Fruit fly (Drosophila melanogaster): Measurements from ENCODE around the gene CG9961.
A peak's percentile ranks its signal among the peaks of the same experiment; 100 is the strongest.

CG9961 gene

DNA sequence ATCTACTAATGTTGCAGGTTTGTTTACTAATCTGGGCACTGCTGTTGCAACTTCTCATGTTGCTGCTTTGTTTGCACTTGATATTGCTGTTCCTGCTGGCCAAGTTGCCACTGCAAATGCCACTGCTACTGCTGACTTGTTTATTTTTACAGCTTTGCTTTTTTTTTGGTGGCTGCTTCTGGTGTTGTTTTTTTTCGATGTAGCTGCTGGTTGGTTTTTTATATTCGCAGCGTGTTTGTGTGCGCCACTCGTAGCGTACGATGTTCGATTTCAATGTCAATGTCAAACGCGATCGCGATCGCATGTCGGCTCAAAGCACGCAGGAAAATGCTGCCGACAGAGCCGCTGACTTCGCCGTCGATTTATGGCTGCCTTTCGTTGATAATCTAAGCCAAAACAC is 16.9 kb downstream of the CG9961 start:
- TF ChIP-seq Ets21C (GFP tag; optimal IDR thresholded peaks at IDR 0.05), result no peak
- TF ChIP-seq Met (GFP tag; optimal IDR thresholded peaks at IDR 0.05), result no peak
- TF ChIP-seq ss (GFP tag; optimal IDR thresholded peaks at IDR 0.05), result peak; percentile 46 to 71
- peak; percentile 64; the same call in 2 of the 3 replicates for TF ChIP-seq CG6163 (GFP tag; IDR thresholded peaks at IDR 0.05)
- TF ChIP-seq CG32006 (GFP tag; optimal IDR thresholded peaks at IDR 0.05), result no peak
- TF ChIP-seq acj6 (GFP tag; optimal IDR thresholded peaks at IDR 0.05), result no peak
- peak; percentile 21 for TF ChIP-seq Eip78C (GFP tag)
- TF ChIP-seq CG8119 (GFP tag; IDR thresholded peaks at IDR 0.05), result peak; percentile 39; the same call in 1 of the 3 replicates
- no peak for TF ChIP-seq CG3919 (GFP tag; optimal IDR thresholded peaks at IDR 0.05)
- TF ChIP-seq eg (GFP tag; IDR thresholded peaks at IDR 0.05), result peak; percentile 46; the same call in 1 of the 3 replicates
- peak; percentile 17 for TF ChIP-seq CG9139 (GFP tag; optimal IDR thresholded peaks at IDR 0.05)
- no peak for TF ChIP-seq CG6276 (GFP tag; optimal IDR thresholded peaks at IDR 0.05)
- TF ChIP-seq CG11294 (GFP tag; IDR thresholded peaks at IDR 0.05), result no peak

DNA sequence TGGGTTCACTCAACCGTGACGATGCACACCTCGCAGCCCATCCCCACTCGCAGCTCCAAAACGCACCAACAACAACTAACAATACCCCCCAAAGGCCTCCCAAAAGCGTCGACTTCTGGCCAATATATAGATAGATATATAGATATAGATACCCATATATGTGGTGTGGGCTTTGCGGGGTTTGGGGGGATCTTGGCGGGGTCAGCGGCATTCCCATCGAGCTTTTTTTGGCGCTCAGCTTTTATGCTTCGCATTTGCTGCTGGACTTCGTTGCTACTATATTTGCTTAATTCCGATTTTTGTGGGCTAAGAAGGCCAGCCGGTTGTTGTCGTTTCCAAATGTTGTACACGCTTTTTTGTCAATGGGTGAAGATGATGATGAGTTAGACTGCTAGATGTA is 17.4 kb downstream of the CG9961 start:
- TF ChIP-seq CG9139 (GFP tag; optimal IDR thresholded peaks at IDR 0.05) (no peak), Eip78C (GFP tag) (peak; percentile 14)

DNA sequence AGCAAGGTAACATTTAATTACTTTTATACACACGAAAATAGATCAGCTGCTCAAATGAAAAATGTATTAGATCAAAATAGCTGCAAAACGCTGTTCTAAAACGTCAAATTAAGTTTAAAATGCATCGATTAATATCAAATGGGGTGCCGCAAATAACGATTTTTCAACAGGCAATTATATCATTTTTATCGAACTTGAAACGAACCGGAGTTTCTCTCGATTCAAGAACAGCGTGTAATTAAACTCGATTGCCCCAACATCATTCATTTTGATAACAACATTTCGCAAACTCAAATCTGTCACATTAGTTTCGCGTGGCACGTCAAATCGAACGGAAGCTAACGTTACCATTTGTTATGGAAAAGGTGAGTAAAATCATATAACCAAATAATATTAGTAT is 19.4 kb downstream of the CG9961 start, which contains the start of gene CG31689:
Gene CG31689, plus strand, starts transcription at position 301 of the 400 bp plus-strand sequence.
- TF ChIP-seq Met (GFP tag; optimal IDR thresholded peaks at IDR 0.05) (no peak), CG31627 (GFP tag; optimal IDR thresholded peaks at IDR 0.05) (no peak), Sox102F (GFP tag; optimal IDR thresholded peaks at IDR 0.05) (no peak), CG6854 (GFP tag; optimal IDR thresholded peaks at IDR 0.05) (no peak), CG10631 (GFP tag; optimal IDR thresholded peaks at IDR 0.05) (no peak), CG4318 (GFP tag; optimal IDR thresholded peaks at IDR 0.05) (no peak), ss (GFP tag; optimal IDR thresholded peaks at IDR 0.05) (no peak), CG34406 (GFP tag; optimal IDR thresholded peaks at IDR 0.05) (no peak), eg (GFP tag; IDR thresholded peaks at IDR 0.05) (no peak), Sox15 (GFP tag; optimal IDR thresholded peaks at IDR 0.05) (no peak), Gug (GFP tag; IDR thresholded peaks at IDR 0.05) (no peak), CG11762 (GFP tag; optimal IDR thresholded peaks at IDR 0.05; ENCODE audit: insufficient read depth) (no peak), Eip75B (GFP tag; optimal IDR thresholded peaks at IDR 0.05) (no peak), CG9139 (GFP tag; optimal IDR thresholded peaks at IDR 0.05) (no peak), esn (GFP tag; optimal IDR thresholded peaks at IDR 0.05) (no peak), CG8319 (GFP tag; optimal IDR thresholded peaks at IDR 0.05) (no peak), svp (GFP tag) (no peak), CG8119 (GFP tag; IDR thresholded peaks at IDR 0.05) (no peak), pdm3 (GFP tag; optimal IDR thresholded peaks at IDR 0.05) (no peak)

DNA sequence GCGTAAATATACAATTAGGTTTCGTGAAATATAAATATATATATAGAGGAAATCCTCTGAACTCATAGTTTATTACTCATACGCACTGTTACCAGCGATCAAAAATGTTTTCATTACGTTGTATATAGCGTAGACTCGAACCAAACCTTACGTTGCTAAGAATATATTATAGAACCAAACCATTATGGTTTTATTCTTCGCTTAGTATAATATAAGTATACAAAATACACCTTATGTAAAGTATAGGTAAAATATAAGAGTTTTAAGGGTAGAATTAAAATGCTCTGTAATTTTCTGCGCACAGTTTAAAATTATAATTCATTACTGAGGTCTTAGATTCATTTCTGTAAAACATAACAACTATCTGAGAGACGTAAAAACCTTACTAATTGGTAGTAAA is 20.3 kb downstream of the CG9961 start:
- TF ChIP-seq CG32006 (GFP tag; optimal IDR thresholded peaks at IDR 0.05) (no peak), dsx (GFP tag; optimal IDR thresholded peaks at IDR 0.05; ENCODE audit: poor library complexity, severe bottlenecking) (peak; percentile 13), Hr38 (GFP tag; optimal IDR thresholded peaks at IDR 0.05) (no peak)

DNA sequence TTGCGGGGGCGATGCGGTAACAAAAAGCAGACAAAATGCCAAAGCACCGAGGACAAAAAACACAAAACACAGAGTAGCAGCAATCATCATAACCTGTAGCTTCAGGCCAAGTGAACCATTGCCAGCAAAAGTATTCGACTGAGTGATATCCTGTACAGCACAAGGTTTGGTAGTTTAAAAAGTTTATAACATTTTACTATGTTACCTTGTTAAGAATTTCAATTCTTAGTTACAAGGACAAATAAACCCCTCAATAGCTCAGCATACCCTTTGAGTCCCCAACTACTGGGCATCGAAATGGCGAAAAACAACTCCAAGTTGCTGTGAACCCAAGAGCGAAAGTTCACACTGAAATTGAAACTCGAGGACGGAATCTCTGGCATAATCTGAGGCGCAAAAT is 21.6 kb downstream of the CG9961 start:
- TF ChIP-seq CG32006 (GFP tag; optimal IDR thresholded peaks at IDR 0.05), result no peak
- TF ChIP-seq Hr4 (GFP tag; optimal IDR thresholded peaks at IDR 0.05), result no peak
- TF ChIP-seq net (GFP tag; optimal IDR thresholded peaks at IDR 0.05), result no peak
- no peak for TF ChIP-seq Lpt (GFP tag; optimal IDR thresholded peaks at IDR 0.05)
- no peak for TF ChIP-seq Met (GFP tag; optimal IDR thresholded peaks at IDR 0.05)

DNA sequence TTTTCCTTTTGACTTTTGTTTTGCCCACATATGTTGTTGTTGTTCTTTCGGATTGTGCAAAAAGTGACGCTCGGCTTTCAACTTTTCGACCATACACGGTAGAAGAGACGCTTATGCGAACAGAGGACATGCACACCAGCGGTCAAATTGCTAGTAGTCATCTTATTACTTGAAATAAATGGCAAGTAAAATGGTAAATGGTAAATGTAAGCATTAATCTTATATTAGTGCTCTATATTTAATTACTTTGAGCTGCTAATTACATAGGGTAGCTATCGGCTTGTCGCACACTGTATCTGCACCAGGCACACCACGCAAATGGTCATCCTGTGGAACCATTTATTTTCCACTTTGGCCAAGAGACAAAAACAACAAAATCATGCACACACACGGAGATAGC is 23.4 kb downstream of the CG9961 start:
- TF ChIP-seq CG11762 (GFP tag; optimal IDR thresholded peaks at IDR 0.05; ENCODE audit: insufficient read depth), result no peak
- TF ChIP-seq Eip78C (GFP tag), result peak; percentile 40
- TF ChIP-seq OdsH (GFP tag; optimal IDR thresholded peaks at IDR 0.05), result no peak
- no peak for TF ChIP-seq Sox14 (GFP tag; optimal IDR thresholded peaks at IDR 0.05)
- no peak for TF ChIP-seq Hr39 (GFP tag; optimal IDR thresholded peaks at IDR 0.05)
- TF ChIP-seq net (GFP tag; optimal IDR thresholded peaks at IDR 0.05), result no peak
- no peak for TF ChIP-seq CG10631 (GFP tag; optimal IDR thresholded peaks at IDR 0.05)
- TF ChIP-seq CG4318 (GFP tag; optimal IDR thresholded peaks at IDR 0.05), result no peak
- no peak for TF ChIP-seq Sox15 (GFP tag; optimal IDR thresholded peaks at IDR 0.05)
- 0 out of 3 replicates have a peak, but pooled peaks have one; percentile 22 for TF ChIP-seq CG6163 (GFP tag; IDR thresholded peaks at IDR 0.05)
- TF ChIP-seq Gug (GFP tag; IDR thresholded peaks at IDR 0.05), result no peak
- peak; percentile 3 for TF ChIP-seq Hr4 (GFP tag; optimal IDR thresholded peaks at IDR 0.05)
- TF ChIP-seq Ets21C (GFP tag; optimal IDR thresholded peaks at IDR 0.05), result no peak
- TF ChIP-seq dsx (GFP tag; optimal IDR thresholded peaks at IDR 0.05; ENCODE audit: poor library complexity, severe bottlenecking), result no peak
- no peak for TF ChIP-seq Ets96B (tag; optimal IDR thresholded peaks at IDR 0.05)
- no peak for TF ChIP-seq CG7368 (GFP tag; optimal IDR thresholded peaks at IDR 0.05)
- no peak for TF ChIP-seq Smox (GFP tag; optimal IDR thresholded peaks at IDR 0.05)
- TF ChIP-seq CG10669 (GFP tag; optimal IDR thresholded peaks at IDR 0.05), result no peak
- TF ChIP-seq svp (GFP tag), result peak; percentile 65
- TF ChIP-seq esn (GFP tag; optimal IDR thresholded peaks at IDR 0.05), result no peak
- no peak for TF ChIP-seq vri (GFP tag; optimal IDR thresholded peaks at IDR 0.05)
- no peak for TF ChIP-seq CG15336 (GFP tag; IDR thresholded peaks at IDR 0.05)

Measured in whole organism, prepupa.